Fruit fly (Drosophila melanogaster): ENCODE results near the gene CG17294.
A peak's percentile ranks its signal among the peaks of the same experiment; 100 is the strongest.

Gene CG17294

dm6 chr2L:8334705-8335104, 42.1 kb upstream of the CG17294 start (continued):
- no peak for TF ChIP-seq lov (optimal IDR thresholded peaks at IDR 0.05)
- TF ChIP-seq lov (GFP tag; IDR thresholded peaks at IDR 0.05) = peak; percentile 66; the same call in 1 of the 3 replicates
- TF ChIP-seq Med (GFP tag) = peak; percentile 70
- TF ChIP-seq CG10979 (tag; optimal IDR thresholded peaks at IDR 0.05) = peak; percentile 49
- 0 out of 4 replicates have a peak, but pooled peaks have one; percentile 68 for TF ChIP-seq chinmo (GFP tag; IDR thresholded peaks at IDR 0.05; ENCODE audit: partially characterized antibody)
- no peak for TF ChIP-seq prd (optimal IDR thresholded peaks at IDR 0.05)
- TF ChIP-seq prd (GFP tag; IDR thresholded peaks at IDR 0.05) = 0 out of 3 replicates have a peak, but pooled peaks have one; percentile 36
- TF ChIP-seq gro (GFP tag; optimal IDR thresholded peaks at IDR 0.05) = no peak
- TF ChIP-seq CG3995 (GFP tag; optimal IDR thresholded peaks at IDR 0.05) = peak; percentile 44
- 0 out of 2 replicates have a peak, but pooled peaks have one; percentile 34 for TF ChIP-seq MBD-R2 (GFP tag; IDR thresholded peaks at IDR 0.05)
- no peak for TF ChIP-seq CG12391 (tag; optimal IDR thresholded peaks at IDR 0.05)
- TF ChIP-seq CG12744 (GFP tag; optimal IDR thresholded peaks at IDR 0.05) = peak; percentile 31
- TF ChIP-seq Atf6 (GFP tag; IDR thresholded peaks at IDR 0.05) = 0 out of 2 replicates have a peak, but pooled peaks have one; percentile 8
- peak; percentile 96 for TF ChIP-seq CG18011 (GFP tag; optimal IDR thresholded peaks at IDR 0.05)
- peak; percentile 99 for TF ChIP-seq CG7372 (GFP tag; IDR thresholded peaks at IDR 0.05)
- TF ChIP-seq Hr39 (optimal IDR thresholded peaks at IDR 0.05) = no peak
- TF ChIP-seq zfh1 (GFP tag; IDR thresholded peaks at IDR 0.05) = peak; percentile 63; the same call in 2 of the 3 replicates

- TF ChIP-seq sisA (GFP tag; IDR thresholded peaks at IDR 0.05) = 0 out of 2 replicates have a peak, but pooled peaks have one; percentile 9
- TF ChIP-seq Poxn (GFP tag; IDR thresholded peaks at IDR 0.05) = no peak
- TF ChIP-seq CG16779 (GFP tag; IDR thresholded peaks at IDR 0.05) = 0 out of 2 replicates have a peak, but pooled peaks have one; percentile 19
- no peak for TF ChIP-seq unc-4 (GFP tag; IDR thresholded peaks at IDR 0.05; ENCODE audit: partially characterized antibody)
- TF ChIP-seq seq (GFP tag; IDR thresholded peaks at IDR 0.05) = no peak
- TF ChIP-seq Deaf1 (tag; optimal IDR thresholded peaks at IDR 0.05) = peak; percentile 93
- TF ChIP-seq Eip74EF (GFP tag; optimal IDR thresholded peaks at IDR 0.05) = no peak
- TF ChIP-seq lov (optimal IDR thresholded peaks at IDR 0.05) = no peak
- TF ChIP-seq lov (GFP tag; IDR thresholded peaks at IDR 0.05) = no peak
- no peak for TF ChIP-seq CG13123 (GFP tag; optimal IDR thresholded peaks at IDR 0.05)
- TF ChIP-seq CG13894 (tag; optimal IDR thresholded peaks at IDR 0.05) = peak; percentile 38
- TF ChIP-seq Fer1 (GFP tag; optimal IDR thresholded peaks at IDR 0.05) = no peak
These were observed 38.8 kb upstream of the CG17294 start, which contains the start of gene witty for dm6 chr2L:8338039-8338438. TSS of gene witty (plus strand) at chr2L:8338287.

- TF ChIP-seq NK7.1 (GFP tag; optimal IDR thresholded peaks at IDR 0.05) (no peak), CG9817 (tag; optimal IDR thresholded peaks at IDR 0.05) (no peak), jing (GFP tag; optimal IDR thresholded peaks at IDR 0.05) (no peak), CG10274 (GFP tag; optimal IDR thresholded peaks at IDR 0.05) (no peak), MESR4 (GFP tag; optimal IDR thresholded peaks at IDR 0.05) (no peak), pb (GFP tag; optimal IDR thresholded peaks at IDR 0.05) (no peak)
These were observed 37.0 kb upstream of the CG17294 start for dm6 chr2L:8339751-8340349.

dm6 chr2L:8342395-8342794, 34.4 kb upstream of the CG17294 start, which contains the start of gene CG14273:
TSS of gene CG14273 (plus strand) at chr2L:8342695.
- no peak for TF ChIP-seq Nf-YC (tag; optimal IDR thresholded peaks at IDR 0.05)
- TF ChIP-seq sens (GFP tag) = peak; percentile 11
- TF ChIP-seq oc (tag; optimal IDR thresholded peaks at IDR 0.05) = no peak
- no peak for TF ChIP-seq lola (GFP tag; optimal IDR thresholded peaks at IDR 0.05)
- TF ChIP-seq usp (GFP tag; optimal IDR thresholded peaks at IDR 0.05) = no peak
